Worm (Caenorhabditis elegans) whole organism, L3 larva: ENCODE measurements around the gene mup-2.

Experiments
- R02D3.7 ChIP-seq: fragments of 150-350 bp; optimal IDR thresholded peaks from 2 replicates; lab custom pipeline; 2014; ENCODE audit warnings: missing biosample characterization, missing genetic modification characterization
- ZK546.5 ChIP-seq: sonication (generic microtip); optimal IDR thresholded peaks from 2 replicates; lab custom pipeline; 2017; ENCODE audit warnings: missing biosample characterization, missing genetic modification characterization
- ama-1 ChIP-seq: fragments of 150-350 bp; optimal IDR thresholded peaks from 2 replicates; lab custom pipeline; 2018
- ceh-16 ChIP-seq: sonication (generic microtip); optimal IDR thresholded peaks from 2 replicates; lab custom pipeline; 2017; ENCODE audit warnings: missing biosample characterization, missing genetic modification characterization
- ceh-28 ChIP-seq: fragments of 150-350 bp; optimal IDR thresholded peaks from 2 replicates; lab custom pipeline; 2014; ENCODE audit warnings: missing biosample characterization, missing genetic modification reagents, missing genetic modification characterization
- ceh-82 ChIP-seq: fragments of 150-350 bp; optimal IDR thresholded peaks from 2 replicates; lab custom pipeline; 2014; ENCODE audit warnings: missing biosample characterization, missing genetic modification characterization
- daf-12 ChIP-seq: fragments of 150-350 bp; optimal IDR thresholded peaks from 2 replicates; lab custom pipeline; 2014; ENCODE audit warnings: missing biosample characterization, missing genetic modification reagents, missing genetic modification characterization
- egl-5 ChIP-seq: fragments of 150-350 bp; optimal IDR thresholded peaks from 2 replicates; lab custom pipeline; 2017; ENCODE audit warnings: missing biosample characterization, missing genetic modification reagents, missing genetic modification characterization, inconsistent platforms
- elt-1 ChIP-seq: fragments of 150-350 bp; optimal IDR thresholded peaks from 2 replicates; lab custom pipeline; 2014; ENCODE audit warnings: missing biosample characterization, missing genetic modification characterization
- elt-2 ChIP-seq: sonication (generic microtip); optimal IDR thresholded peaks from 2 replicates; lab custom pipeline; 2016; ENCODE audit warnings: missing genetic modification reagents, mild to moderate bottlenecking, missing genetic modification characterization, missing compliant biosample characterization
- elt-3 ChIP-seq, 3 experiments: fragments of 150-350 bp in 1 of 3; sonication (generic microtip) in 2 of 3; optimal IDR thresholded peaks; 2 replicates in 2 of 3; 4 replicates in 1 of 3; lab custom pipeline; 2014 to 2017; ENCODE audit warnings: missing biosample characterization in 3 of 3, missing genetic modification characterization in 3 of 3
- fkh-10 ChIP-seq: sonication (generic microtip); optimal IDR thresholded peaks from 2 replicates; lab custom pipeline; 2017; ENCODE audit warnings: missing biosample characterization, missing genetic modification reagents, missing genetic modification characterization
- fkh-2 ChIP-seq: fragments of 150-350 bp; optimal IDR thresholded peaks from 2 replicates; lab custom pipeline; 2014; ENCODE audit warnings: missing biosample characterization, missing genetic modification reagents, missing genetic modification characterization
- jun-1 ChIP-seq: fragments of 150-350 bp; optimal IDR thresholded peaks from 2 replicates; lab custom pipeline; 2014; ENCODE audit warnings: missing biosample characterization, missing genetic modification reagents, missing genetic modification characterization
- lin-15B ChIP-seq: fragments of 150-350 bp; optimal IDR thresholded peaks from 2 replicates; lab custom pipeline; 2014; ENCODE audit warnings: missing biosample characterization, missing genetic modification characterization
- lsy-12 ChIP-seq: sonication (generic microtip); optimal IDR thresholded peaks from 2 replicates; lab custom pipeline; 2016; ENCODE audit warnings: mild to moderate bottlenecking, missing genetic modification characterization, missing compliant biosample characterization
- mdl-1 ChIP-seq: fragments of 150-350 bp; optimal IDR thresholded peaks from 2 replicates; lab custom pipeline; 2014; ENCODE audit warnings: missing biosample characterization, missing genetic modification characterization
- mml-1 ChIP-seq: fragments of 150-350 bp; sonication (generic microtip); optimal IDR thresholded peaks from 3 replicates; lab custom pipeline; 2014; ENCODE audit warnings: missing biosample characterization, missing genetic modification characterization
- nfya-1 ChIP-seq: sonication (generic microtip); optimal IDR thresholded peaks from 2 replicates; lab custom pipeline; 2017; ENCODE audit warnings: missing genetic modification characterization, mild to moderate bottlenecking, missing compliant biosample characterization, antibody characterized with exemption, moderate library complexity; ENCODE audit not compliant: insufficient read depth
- nhr-12 ChIP-seq: fragments of 150-350 bp; optimal IDR thresholded peaks from 2 replicates; lab custom pipeline; 2014; ENCODE audit warnings: missing biosample characterization, missing genetic modification characterization
- nhr-25 ChIP-seq: sonication (generic microtip); optimal IDR thresholded peaks from 2 replicates; lab custom pipeline; 2017; ENCODE audit warnings: missing biosample characterization, missing genetic modification characterization
- nhr-28 ChIP-seq: fragments of 150-350 bp; optimal IDR thresholded peaks from 2 replicates; lab custom pipeline; 2014; ENCODE audit warnings: missing biosample characterization, missing genetic modification characterization
- nhr-43 ChIP-seq: sonication (generic microtip); optimal IDR thresholded peaks from 2 replicates; lab custom pipeline; 2016; ENCODE audit warnings: mild to moderate bottlenecking, missing genetic modification characterization, missing compliant biosample characterization; ENCODE audit not compliant: poor library complexity, severe bottlenecking
- nhr-67 ChIP-seq: fragments of 150-350 bp; optimal IDR thresholded peaks from 2 replicates; lab custom pipeline; 2014; ENCODE audit warnings: missing biosample characterization, missing genetic modification characterization
- nhr-77 ChIP-seq: fragments of 150-350 bp; optimal IDR thresholded peaks from 2 replicates; lab custom pipeline; 2014; ENCODE audit warnings: missing biosample characterization, missing genetic modification characterization
- pha-4 ChIP-seq: fragments of 150-350 bp; optimal IDR thresholded peaks from 2 replicates; lab custom pipeline; 2014; ENCODE audit warnings: missing biosample characterization, missing genetic modification reagents, missing genetic modification characterization
- pqm-1 ChIP-seq: fragments of 150-350 bp; optimal IDR thresholded peaks from 2 replicates; lab custom pipeline; 2017; ENCODE audit warnings: missing biosample characterization, missing genetic modification characterization, inconsistent platforms
- skn-1 ChIP-seq: fragments of 150-350 bp; optimal IDR thresholded peaks from 2 replicates; lab custom pipeline; 2014; ENCODE audit warnings: missing biosample characterization, missing genetic modification characterization
- unc-62 ChIP-seq: fragments of 150-350 bp; sonication (generic microtip); optimal IDR thresholded peaks from 4 replicates; lab custom pipeline; 2014; ENCODE audit warnings: missing biosample characterization, missing genetic modification reagents, missing genetic modification characterization
- ztf-11 ChIP-seq: fragments of 150-350 bp; optimal IDR thresholded peaks from 2 replicates; lab custom pipeline; 2014; ENCODE audit warnings: missing biosample characterization, missing genetic modification characterization
- ztf-4 ChIP-seq: fragments of 150-350 bp; optimal IDR thresholded peaks from 2 replicates; lab custom pipeline; 2014; ENCODE audit warnings: missing biosample characterization, missing genetic modification characterization

The mup-2 gene

DNA sequence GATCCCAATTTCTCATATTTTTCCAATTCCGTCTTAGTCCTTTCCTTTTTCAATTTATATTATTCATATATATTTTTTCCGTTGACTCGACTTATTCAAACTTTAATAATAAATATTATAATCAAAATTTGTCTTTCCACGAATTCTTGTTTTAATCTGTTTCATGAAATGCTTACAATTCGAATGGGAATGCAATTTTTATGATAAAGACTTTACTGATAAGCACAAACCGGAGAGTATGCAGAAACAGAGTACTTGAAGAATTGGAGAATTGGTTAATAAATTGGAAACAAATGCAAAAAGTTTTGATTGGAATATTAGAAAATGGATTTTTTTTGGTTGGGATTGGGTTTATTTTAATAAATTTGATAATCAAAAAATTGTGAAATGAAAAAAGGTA is 1.7 kb downstream of the mup-2 start:
- TF ChIP-seq elt-2 (tag; lab: Kevin White, UChicago) (peak; percentile 74), mml-1 (tag; lab: Kevin White, UChicago) (no peak), pha-4 (tag; lab: Kevin White, UChicago) (peak; percentile 17), skn-1 (tag; lab: Kevin White, UChicago) (no peak), pqm-1 (tag; lab: Kevin White, UChicago) (peak; percentile 33)

DNA sequence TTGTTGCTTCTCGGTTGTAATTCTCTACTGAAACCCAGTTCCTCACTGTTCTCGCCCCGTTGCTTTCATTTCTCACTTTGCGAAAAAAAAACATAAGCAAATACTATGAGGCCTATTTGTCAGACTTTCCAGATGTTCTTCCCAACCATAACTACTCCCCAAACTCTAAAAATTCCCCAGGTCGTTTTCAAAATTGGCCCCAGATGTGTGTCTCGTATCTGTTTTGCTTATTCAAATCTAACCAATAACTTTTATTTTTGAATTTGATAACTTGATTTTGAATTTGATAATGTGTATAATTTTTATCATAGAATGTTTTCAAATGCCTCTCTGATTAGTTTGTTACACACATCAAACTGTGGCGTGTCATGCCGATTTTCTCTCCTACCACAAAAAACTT is 2.2 kb downstream of the mup-2 start:
- no peak for TF ChIP-seq R02D3.7 (tag; lab: Kevin White, UChicago)
- no peak for TF ChIP-seq ceh-28
- TF ChIP-seq mml-1 (tag; lab: Kevin White, UChicago): no peak
- TF ChIP-seq nhr-28 (tag; lab: Kevin White, UChicago): no peak
- TF ChIP-seq nhr-25 (tag; lab: Kevin White, UChicago): no peak
- TF ChIP-seq ama-1 (lab: Kevin White, UChicago): no peak
- no peak for TF ChIP-seq pha-4 (tag; lab: Kevin White, UChicago)
- TF ChIP-seq elt-1 (tag; lab: Kevin White, UChicago): no peak
- no peak for TF ChIP-seq egl-5 (tag; lab: Kevin White, UChicago)
- TF ChIP-seq nhr-12 (tag; lab: Kevin White, UChicago): no peak
- TF ChIP-seq ZK546.5 (tag; lab: Kevin White, UChicago): no peak
- TF ChIP-seq nhr-67: no peak
- no peak for TF ChIP-seq skn-1 (tag; lab: Kevin White, UChicago)
- TF ChIP-seq elt-3 (tag; optimal IDR thresholded peaks at IDR 0.05; lab: Kevin White, UChicago): no peak
- TF ChIP-seq, all 47 proteins: peak for 0

DNA sequence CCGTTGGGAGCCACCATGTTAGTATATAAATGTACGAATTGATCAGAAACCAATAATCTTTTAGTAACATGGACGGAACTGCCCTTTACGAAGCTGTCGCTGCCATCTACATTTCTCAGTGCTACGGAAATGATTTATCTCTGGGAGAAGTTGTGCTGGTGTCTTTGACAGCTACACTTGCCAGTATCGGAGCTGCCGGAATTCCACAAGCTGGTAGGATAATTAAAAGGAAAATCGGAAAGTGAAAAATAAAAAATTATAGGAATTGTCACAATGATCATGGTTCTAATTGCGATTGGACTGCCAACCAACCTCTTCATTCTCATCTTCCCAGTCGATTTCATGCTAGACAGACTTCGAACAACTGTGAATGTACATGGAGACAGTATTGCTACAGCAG is 4.1 kb downstream of the mup-2 start:
- no peak for TF ChIP-seq nhr-77
- TF ChIP-seq lin-15B (tag; lab: Kevin White, UChicago): no peak

DNA sequence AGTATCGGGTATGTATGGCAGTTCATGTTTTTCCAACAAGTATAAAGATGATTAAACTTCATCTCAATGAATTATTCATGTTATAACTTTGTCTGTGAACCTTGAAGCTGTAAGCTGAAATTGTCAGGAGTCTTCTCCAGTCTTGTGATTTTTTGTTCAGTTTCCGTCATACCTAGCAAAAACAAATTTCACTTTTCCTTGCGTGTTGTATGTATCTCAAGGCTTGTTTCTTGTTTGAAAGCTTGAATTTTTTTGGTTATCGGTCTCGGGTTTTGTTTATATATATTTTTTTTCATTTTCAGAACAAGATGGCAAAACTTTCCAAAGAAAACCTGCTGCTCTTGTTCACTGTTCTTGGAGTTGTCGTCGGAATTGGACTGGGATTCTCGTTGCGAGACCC is 6.9 kb downstream of the mup-2 start, which contains the start of gene glt-4:
glt-4 (plus strand) TSS at position 301 of the 400 bp plus-strand sequence.
- TF ChIP-seq ceh-16 (tag; lab: Kevin White, UChicago) (no peak), jun-1 (tag; lab: Kevin White, UChicago) (no peak), mml-1 (tag; lab: Kevin White, UChicago) (no peak), pha-4 (tag; lab: Kevin White, UChicago) (no peak), fkh-10 (GFP tag; lab: Kevin White, UChicago) (no peak), ceh-82 (no peak)

ce11 chrX:6399450-6399849 is 10.6 kb downstream of the mup-2 start:
- TF ChIP-seq fkh-2 (tag; lab: Kevin White, UChicago): no peak
- no peak for TF ChIP-seq ztf-11 (tag; lab: Kevin White, UChicago)
- peak; percentile 10 for TF ChIP-seq nfya-1 (tag; lab: Kevin White, UChicago)
- no peak for TF ChIP-seq unc-62 (GFP tag; lab: Kevin White, UChicago)

DNA sequence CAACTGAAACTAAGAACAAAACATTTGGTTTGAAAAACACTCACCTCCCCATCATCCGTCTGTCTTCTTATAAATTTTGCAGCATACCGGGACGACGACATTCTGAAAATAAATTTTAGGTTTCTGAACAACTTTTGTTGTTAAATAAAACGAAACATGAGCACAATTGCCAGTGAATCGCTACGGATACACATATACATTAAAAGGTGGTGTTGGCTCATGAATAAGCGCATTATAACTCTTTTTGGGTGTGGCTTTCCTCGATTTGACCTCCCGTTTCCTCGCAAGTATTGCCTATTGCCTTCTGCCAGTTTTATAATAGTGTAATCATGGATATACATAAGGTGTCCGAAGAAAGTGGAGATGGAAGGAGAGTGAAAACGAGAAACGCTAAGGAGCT is 18.5 kb downstream of the mup-2 start, which contains the start of gene igcm-2:
igcm-2 (minus strand) TSS at position 101 of the 400 bp plus-strand sequence.
- TF ChIP-seq ztf-4 (tag; lab: Kevin White, UChicago): no peak
- no peak for TF ChIP-seq nhr-67
- TF ChIP-seq nhr-77: no peak
- TF ChIP-seq elt-1 (tag; lab: Kevin White, UChicago): no peak
- TF ChIP-seq ceh-16 (tag; lab: Kevin White, UChicago): no peak
- no peak for TF ChIP-seq unc-62 (GFP tag; lab: Kevin White, UChicago)
- no peak for TF ChIP-seq mdl-1
- no peak for TF ChIP-seq elt-3 (tag; optimal IDR thresholded peaks at IDR 0.05; lab: Kevin White, UChicago)

ce11 chrX:6388639-6389038 is 21.4 kb downstream of the mup-2 start:
- TF ChIP-seq lsy-12: no peak
- no peak for TF ChIP-seq elt-1 (tag; lab: Kevin White, UChicago)
- no peak for TF ChIP-seq skn-1 (tag; lab: Kevin White, UChicago)
- no peak for TF ChIP-seq mdl-1
- TF ChIP-seq ceh-28: no peak
- TF ChIP-seq nfya-1 (tag; lab: Kevin White, UChicago): no peak
- TF ChIP-seq R02D3.7 (tag; lab: Kevin White, UChicago): no peak
- TF ChIP-seq nhr-43: no peak
- TF ChIP-seq daf-12 (tag; lab: Kevin White, UChicago): no peak
